Fruit fly (Drosophila melanogaster) whole organism, embryonic: Measurements from ENCODE around the gene tipE.

ENCODE experiments used
- Atf-2 ChIP-seq: fragments of 200-800 bp; sonication (Bioruptor generic); optimal IDR thresholded peaks from 2 replicates; lab custom pipeline; 2016; ENCODE audit warnings: missing biosample characterization, missing genetic modification characterization
- Atf6 ChIP-seq: fragments of 200-800 bp; sonication (Bioruptor generic); IDR thresholded peaks from 2 replicates; pipeline ENCODE4 v1.3.6; 2022; ENCODE audit warnings: missing biosample characterization, missing genetic modification characterization
- CG10267 ChIP-seq: fragments of 200-800 bp; sonication (Bioruptor generic); optimal IDR thresholded peaks from 2 replicates; lab custom pipeline; 2018; ENCODE audit warnings: missing biosample characterization, mild to moderate bottlenecking, missing genetic modification characterization, moderate library complexity
- CG10431 ChIP-seq: fragments of 200-800 bp; sonication (Bioruptor generic); optimal IDR thresholded peaks from 3 replicates; lab custom pipeline; 2018; ENCODE audit warnings: missing biosample characterization, mild to moderate bottlenecking, missing genetic modification characterization
- CG10654 ChIP-seq: fragments of 200-800 bp; sonication (Bioruptor generic); optimal IDR thresholded peaks from 2 replicates; lab custom pipeline; 2016; ENCODE audit warnings: missing biosample characterization, missing genetic modification characterization
- CG11695 ChIP-seq: fragments of 200-800 bp; sonication (Bioruptor generic); IDR thresholded peaks from 3 replicates; pipeline ENCODE4 v1.3.6; 2022; ENCODE audit warnings: missing biosample characterization, missing genetic modification characterization
- CG16813 ChIP-seq: fragments of 200-800 bp; sonication (Bioruptor generic); IDR thresholded peaks from 3 replicates; pipeline ENCODE4 v1.3.6; 2022; ENCODE audit warnings: missing biosample characterization, missing genetic modification characterization; ENCODE audit not compliant: partially characterized antibody
- CG17328 ChIP-seq: fragments of 200-800 bp; sonication (Bioruptor generic); IDR thresholded peaks from 2 replicates; pipeline ENCODE4 v1.3.6; 2022; ENCODE audit warnings: missing biosample characterization, missing genetic modification characterization
- CG2120 ChIP-seq: fragments of 200-800 bp; sonication (Bioruptor generic); optimal IDR thresholded peaks from 3 replicates; lab custom pipeline; 2016; ENCODE audit warnings: missing biosample characterization, missing genetic modification characterization
- CG2199 ChIP-seq: fragments of 200-800 bp; sonication (Bioruptor generic); IDR thresholded peaks from 3 replicates; pipeline ENCODE4 v1.3.6; 2022; ENCODE audit warnings: missing biosample characterization, missing genetic modification characterization
- CG30431 ChIP-seq: fragments of 200-800 bp; sonication (Bioruptor generic); optimal IDR thresholded peaks from 2 replicates; lab custom pipeline; 2017; ENCODE audit warnings: missing biosample characterization, missing genetic modification characterization
- CG3281 ChIP-seq: fragments of 200-800 bp; sonication (Bioruptor generic); optimal IDR thresholded peaks from 3 replicates; lab custom pipeline; 2017; ENCODE audit warnings: missing biosample characterization, mild to moderate bottlenecking, missing genetic modification characterization
- CG3838 ChIP-seq: fragments of 200-800 bp; sonication (Bioruptor generic); optimal IDR thresholded peaks from 3 replicates; lab custom pipeline; 2016; ENCODE audit warnings: missing biosample characterization, missing genetic modification characterization
- CG4328 ChIP-seq: fragments of 200-800 bp; sonication (Bioruptor generic); optimal IDR thresholded peaks from 3 replicates; lab custom pipeline; 2017; ENCODE audit warnings: missing biosample characterization, missing genetic modification reagents, missing genetic modification characterization
- CG4360 ChIP-seq: fragments of 200-800 bp; sonication (Bioruptor generic); IDR thresholded peaks from 2 replicates; pipeline ENCODE4 v1.3.6; 2022; ENCODE audit warnings: missing biosample characterization, missing genetic modification characterization
- CG7357 ChIP-seq: fragments of 200-800 bp; sonication (Bioruptor generic); IDR thresholded peaks from 3 replicates; pipeline ENCODE4 v1.3.6; 2022; ENCODE audit warnings: missing biosample characterization, missing genetic modification characterization
- CG9797 ChIP-seq: fragments of 200-800 bp; sonication (Bioruptor generic); optimal IDR thresholded peaks from 3 replicates; lab custom pipeline; 2018; ENCODE audit warnings: missing biosample characterization, mild to moderate bottlenecking, missing genetic modification characterization
- CG9817 ChIP-seq: fragments of 200-800 bp; sonication (Bioruptor generic); optimal IDR thresholded peaks from 2 replicates; lab custom pipeline; 2018; ENCODE audit warnings: missing biosample characterization, mild to moderate bottlenecking, missing genetic modification characterization, moderate library complexity
- CG9932 ChIP-seq: fragments of 200-800 bp; sonication (Bioruptor generic); IDR thresholded peaks from 2 replicates; pipeline ENCODE4 v1.3.6; 2022; ENCODE audit warnings: missing biosample characterization, missing genetic modification characterization
- CoRest ChIP-seq: fragments of 200-800 bp; sonication (Bioruptor generic); optimal IDR thresholded peaks from 3 replicates; lab custom pipeline; 2018; ENCODE audit warnings: missing biosample characterization, mild to moderate bottlenecking, missing genetic modification characterization, moderate library complexity
- D19A ChIP-seq: fragments of 200-800 bp; optimal IDR thresholded peaks from 3 replicates; lab custom pipeline; 2019; ENCODE audit warnings: missing biosample characterization, mild to moderate bottlenecking, missing genetic modification characterization, moderate library complexity
- D19B ChIP-seq: fragments of 200-800 bp; sonication (Bioruptor generic); optimal IDR thresholded peaks from 2 replicates; lab custom pipeline; 2017; ENCODE audit warnings: missing biosample characterization, mild to moderate bottlenecking, missing genetic modification characterization
- Ets65A ChIP-seq: fragments of 200-800 bp; sonication (Bioruptor generic); peaks from one replicate; lab custom pipeline; 2016; ENCODE audit warnings: missing biosample characterization, missing genetic modification characterization
- GATAe ChIP-seq: fragments of 200-800 bp; sonication (Bioruptor generic); conservative IDR thresholded peaks from 2 replicates; pipeline ENCODE4 v1.3.6; 2022; ENCODE audit warnings: missing biosample characterization, missing genetic modification characterization
- Neu2 ChIP-seq: fragments of 200-800 bp; sonication (Bioruptor generic); optimal IDR thresholded peaks from 3 replicates; lab custom pipeline; 2016; ENCODE audit warnings: missing biosample characterization, missing genetic modification characterization, borderline replicate concordance
- Ptx1 ChIP-seq: fragments of 200-800 bp; sonication (Bioruptor generic); IDR thresholded peaks from 2 replicates; pipeline ENCODE4 v1.3.6; 2022; ENCODE audit warnings: missing biosample characterization, missing genetic modification characterization
- Rx ChIP-seq: fragments of 200-800 bp; sonication (Bioruptor generic); IDR thresholded peaks from 2 replicates; pipeline ENCODE4 v1.3.6; 2022; ENCODE audit warnings: missing biosample characterization, missing genetic modification characterization
- TFAM ChIP-seq: fragments of 200-800 bp; sonication (Bioruptor generic); optimal IDR thresholded peaks from 2 replicates; lab custom pipeline; 2017; ENCODE audit warnings: missing biosample characterization, missing genetic modification characterization, inconsistent platforms
- ato ChIP-seq: fragments of 200-800 bp; sonication (Bioruptor generic); IDR thresholded peaks from 2 replicates; pipeline ENCODE4 v1.3.6; 2022; ENCODE audit warnings: missing biosample characterization, missing genetic modification characterization; ENCODE audit not compliant: partially characterized antibody
- bbx ChIP-seq: fragments of 200-800 bp; sonication (Bioruptor generic); IDR thresholded peaks from 2 replicates; pipeline ENCODE4 v1.3.6; 2022; ENCODE audit warnings: missing biosample characterization, missing genetic modification characterization; ENCODE audit not compliant: partially characterized antibody
- chinmo ChIP-seq: fragments of 200-800 bp; sonication (Bioruptor generic); IDR thresholded peaks from 4 replicates; pipeline ENCODE4 v1.3.6; 2022; ENCODE audit warnings: missing biosample characterization, missing genetic modification characterization; ENCODE audit not compliant: partially characterized antibody
- ci ChIP-seq: fragments of 200-800 bp; sonication (Bioruptor generic); IDR thresholded peaks from 3 replicates; pipeline ENCODE4 v1.3.6; 2022; ENCODE audit warnings: missing biosample characterization, missing genetic modification characterization
- crc ChIP-seq: fragments of 200-800 bp; sonication (Bioruptor generic); optimal IDR thresholded peaks from 2 replicates; lab custom pipeline; 2016; ENCODE audit warnings: missing biosample characterization, missing genetic modification characterization
- danr ChIP-seq: fragments of 200-800 bp; sonication (Bioruptor generic); IDR thresholded peaks from 2 replicates; pipeline ENCODE4 v1.3.6; 2022; ENCODE audit warnings: missing biosample characterization, missing genetic modification characterization
- eyg ChIP-seq: fragments of 200-800 bp; sonication (Bioruptor generic); optimal IDR thresholded peaks from 3 replicates; lab custom pipeline; 2016; ENCODE audit warnings: missing biosample characterization, missing genetic modification characterization
- fd64A ChIP-seq: fragments of 200-800 bp; sonication (Bioruptor generic); optimal IDR thresholded peaks from 3 replicates; lab custom pipeline; 2018; ENCODE audit warnings: missing biosample characterization, mild to moderate bottlenecking, missing genetic modification characterization
- gcm ChIP-seq: fragments of 200-800 bp; sonication (Bioruptor generic); optimal IDR thresholded peaks from 2 replicates; lab custom pipeline; 2019; ENCODE audit warnings: missing biosample characterization, mild to moderate bottlenecking, missing genetic modification characterization, moderate library complexity
- grau ChIP-seq: fragments of 200-800 bp; optimal IDR thresholded peaks from 3 replicates; lab custom pipeline; 2019; ENCODE audit warnings: missing biosample characterization, mild to moderate bottlenecking, missing genetic modification characterization, moderate library complexity
- grn ChIP-seq: fragments of 200-800 bp; sonication (Bioruptor generic); optimal IDR thresholded peaks from 3 replicates; lab custom pipeline; 2017; ENCODE audit warnings: missing biosample characterization, missing genetic modification characterization
- gt ChIP-seq: fragments of 200-800 bp; sonication (Bioruptor generic); IDR thresholded peaks from 2 replicates; pipeline ENCODE4 v1.3.6; 2022; ENCODE audit warnings: missing biosample characterization, missing genetic modification characterization
- hb ChIP-seq: fragments of 200-800 bp; sonication (Bioruptor generic); IDR thresholded peaks from 3 replicates; pipeline ENCODE4 v1.3.6; 2022; ENCODE audit warnings: missing biosample characterization, missing genetic modification characterization; ENCODE audit not compliant: partially characterized antibody
- jumu ChIP-seq: fragments of 200-800 bp; sonication (Bioruptor generic); optimal IDR thresholded peaks from 3 replicates; lab custom pipeline; 2016; ENCODE audit warnings: missing biosample characterization, missing genetic modification characterization
- lmd ChIP-seq: fragments of 200-800 bp; sonication (Bioruptor generic); IDR thresholded peaks from 2 replicates; pipeline ENCODE4 v1.3.6; 2022; ENCODE audit warnings: missing biosample characterization, missing genetic modification characterization
- nerfin-2 ChIP-seq: fragments of 200-800 bp; sonication (Bioruptor generic); IDR thresholded peaks from 2 replicates; pipeline ENCODE4 v1.3.6; 2022; ENCODE audit warnings: missing biosample characterization, missing genetic modification characterization; ENCODE audit not compliant: partially characterized antibody
- pita ChIP-seq: fragments of 200-800 bp; sonication (Bioruptor generic); optimal IDR thresholded peaks from 2 replicates; lab custom pipeline; 2017; ENCODE audit warnings: missing biosample characterization, mild to moderate bottlenecking, missing genetic modification characterization
- pnt ChIP-seq: fragments of 200-800 bp; sonication (Bioruptor generic); optimal IDR thresholded peaks from 3 replicates; lab custom pipeline; 2016; ENCODE audit warnings: missing biosample characterization, missing genetic modification characterization
- pum ChIP-seq: fragments of 200-800 bp; sonication (Bioruptor generic); optimal IDR thresholded peaks from 2 replicates; lab custom pipeline; 2016; ENCODE audit warnings: missing biosample characterization, missing genetic modification characterization
- slp2 ChIP-seq: fragments of 200-800 bp; sonication (Bioruptor generic); optimal IDR thresholded peaks from 2 replicates; lab custom pipeline; 2016; ENCODE audit warnings: missing biosample characterization, missing genetic modification characterization
- so ChIP-seq: fragments of 200-800 bp; sonication (Bioruptor generic); IDR thresholded peaks from 3 replicates; pipeline ENCODE4 v1.3.6; 2022; ENCODE audit warnings: missing biosample characterization, missing genetic modification characterization
- ssp ChIP-seq: fragments of 200-800 bp; sonication (Bioruptor generic); IDR thresholded peaks from 2 replicates; pipeline ENCODE4 v1.3.6; 2022; ENCODE audit warnings: missing biosample characterization, missing genetic modification characterization
- trh ChIP-seq: fragments of 200-800 bp; sonication (Bioruptor generic); optimal IDR thresholded peaks from 2 replicates; lab custom pipeline; 2016; ENCODE audit warnings: missing biosample characterization, missing genetic modification characterization

The tipE gene

DNA sequence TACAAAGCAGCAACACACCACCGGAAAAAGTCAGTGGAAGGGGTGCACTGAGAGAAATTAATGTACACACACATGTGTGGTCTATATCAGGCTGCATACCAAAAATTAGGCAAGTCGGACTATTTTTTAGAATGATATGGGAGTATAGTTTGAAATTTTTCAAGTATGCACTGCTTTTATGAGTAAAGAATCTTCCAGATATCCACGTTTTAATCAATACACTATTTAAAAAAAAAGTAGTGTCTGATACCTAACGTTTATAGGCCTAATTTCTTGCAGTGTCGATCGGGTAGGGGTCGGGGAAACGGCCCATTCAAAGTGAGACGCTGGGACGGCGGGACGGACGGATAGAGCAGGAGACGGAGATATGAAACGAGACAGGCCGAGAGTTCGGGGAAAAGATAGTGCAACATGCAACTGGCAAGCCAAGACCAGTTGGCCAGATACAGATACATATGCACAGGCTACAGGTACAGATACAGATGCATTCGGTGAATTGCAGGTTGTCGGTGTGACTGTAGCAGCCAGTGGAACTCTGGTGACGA, 42.1 kb downstream of the tipE start (continued):
- peak; percentile 83 for TF ChIP-seq trh (GFP tag; lab: Kevin White, UChicago)
- peak; percentile 92 for TF ChIP-seq CG17328 (GFP tag; lab: Robert Waterston, UW)
- TF ChIP-seq gt (GFP tag; lab: Robert Waterston, UW) = peak; percentile 84
- peak; percentile 93 for TF ChIP-seq CG10267 (tag; lab: Kevin White, UChicago)
- peak; percentile 90 for TF ChIP-seq so (GFP tag; lab: Robert Waterston, UW)
- TF ChIP-seq GATAe (GFP tag; lab: Robert Waterston, UW) = no peak
- TF ChIP-seq CG9797 = peak; percentile 42
- no peak for TF ChIP-seq ato (GFP tag; lab: Robert Waterston, UW)
- peak; percentile 94 for TF ChIP-seq jumu (GFP tag; lab: Kevin White, UChicago)
- peak; percentile 76 for TF ChIP-seq eyg (GFP tag; lab: Kevin White, UChicago)
- TF ChIP-seq Ptx1 = peak; percentile 93
- no peak for TF ChIP-seq nerfin-2 (GFP tag; lab: Robert Waterston, UW)
- peak; percentile 89 for TF ChIP-seq CG10431
- no peak for TF ChIP-seq pita (GFP tag; lab: Kevin White, UChicago)
- peak; percentile 85 for TF ChIP-seq TFAM (GFP tag; lab: Kevin White, UChicago)
- peak; percentile 86 for TF ChIP-seq CG11695 (GFP tag; lab: Robert Waterston, UW)
- peak; percentile 93 for TF ChIP-seq Neu2 (GFP tag; lab: Kevin White, UChicago)
- TF ChIP-seq CG10654 (GFP tag; lab: Kevin White, UChicago) = peak; percentile 91
- TF ChIP-seq CG9817 (tag; lab: Kevin White, UChicago) = peak; percentile 77
- TF ChIP-seq bbx (GFP tag; lab: Robert Waterston, UW) = no peak
- peak; percentile 96 for TF ChIP-seq pnt (GFP tag; lab: Kevin White, UChicago)
- TF ChIP-seq CG30431 (GFP tag; lab: Kevin White, UChicago) = peak; percentile 94
- peak; percentile 55; the same call in 1 of the 2 replicates for TF ChIP-seq Atf6 (GFP tag; lab: Robert Waterston, UW)
- TF ChIP-seq Rx = peak; percentile 84
- TF ChIP-seq CG4360 (GFP tag; lab: Robert Waterston, UW) = peak; percentile 67
- TF ChIP-seq chinmo (GFP tag; lab: Robert Waterston, UW) = no peak
- peak; percentile 91 for TF ChIP-seq grau (tag; lab: Kevin White, UChicago)
- TF ChIP-seq ci (GFP tag; lab: Robert Waterston, UW) = peak; percentile 88
- peak; percentile 83 for TF ChIP-seq CG7357 (GFP tag; lab: Robert Waterston, UW)
- peak; percentile 93 for TF ChIP-seq D19A (tag; lab: Kevin White, UChicago)
- TF ChIP-seq pum (GFP tag; lab: Kevin White, UChicago) = peak; percentile 96
- TF ChIP-seq CG3281 (GFP tag; lab: Kevin White, UChicago) = peak; percentile 58
- peak; percentile 96 for TF ChIP-seq gcm (GFP tag; lab: Kevin White, UChicago)
- peak; percentile 93 for TF ChIP-seq Atf-2
- TF ChIP-seq CG16813 (GFP tag; lab: Robert Waterston, UW) = no peak
- TF ChIP-seq hb (GFP tag; lab: Robert Waterston, UW) = no peak
- no peak for TF ChIP-seq D19B (GFP tag; lab: Kevin White, UChicago)
- peak; percentile 99 for TF ChIP-seq Ets65A (GFP tag; lab: Kevin White, UChicago)
- peak; percentile 82 for TF ChIP-seq ssp (GFP tag; lab: Robert Waterston, UW)
- peak; percentile 84 for TF ChIP-seq crc (GFP tag; lab: Kevin White, UChicago)
- peak; percentile 72 for TF ChIP-seq CG3838
- TF ChIP-seq CG2199 (GFP tag; lab: Robert Waterston, UW) = peak; percentile 76; the same call in 2 of the 3 replicates
- TF ChIP-seq fd64A = peak; percentile 84
- peak; percentile 43 for TF ChIP-seq CG2120 (GFP tag; lab: Kevin White, UChicago)
- TF ChIP-seq CG4328 (GFP tag; lab: Kevin White, UChicago) = peak; percentile 86
- peak; percentile 95 for TF ChIP-seq slp2 (GFP tag; lab: Kevin White, UChicago)
- no peak for TF ChIP-seq CG9932 (GFP tag; lab: Robert Waterston, UW)
- TF ChIP-seq danr (GFP tag; lab: Robert Waterston, UW) = peak; percentile 77
- peak; percentile 49 for TF ChIP-seq grn (GFP tag; lab: Kevin White, UChicago)
- TF ChIP-seq CoRest = peak; percentile 95
- peak; percentile 89 for TF ChIP-seq lmd (GFP tag; lab: Robert Waterston, UW)
